Fruit fly (Drosophila melanogaster): ENCODE measurements around the gene CG43319.

CG43319 gene

dm6 chr3R:27688034-27688433 is 6.1 kb upstream of the CG43319 start, which contains the start of gene CG31055:
TSS of gene CG31055 (minus strand) at chr3R:27688134.
- no peak for TF ChIP-seq noc (tag; optimal IDR thresholded peaks at IDR 0.05)

DNA sequence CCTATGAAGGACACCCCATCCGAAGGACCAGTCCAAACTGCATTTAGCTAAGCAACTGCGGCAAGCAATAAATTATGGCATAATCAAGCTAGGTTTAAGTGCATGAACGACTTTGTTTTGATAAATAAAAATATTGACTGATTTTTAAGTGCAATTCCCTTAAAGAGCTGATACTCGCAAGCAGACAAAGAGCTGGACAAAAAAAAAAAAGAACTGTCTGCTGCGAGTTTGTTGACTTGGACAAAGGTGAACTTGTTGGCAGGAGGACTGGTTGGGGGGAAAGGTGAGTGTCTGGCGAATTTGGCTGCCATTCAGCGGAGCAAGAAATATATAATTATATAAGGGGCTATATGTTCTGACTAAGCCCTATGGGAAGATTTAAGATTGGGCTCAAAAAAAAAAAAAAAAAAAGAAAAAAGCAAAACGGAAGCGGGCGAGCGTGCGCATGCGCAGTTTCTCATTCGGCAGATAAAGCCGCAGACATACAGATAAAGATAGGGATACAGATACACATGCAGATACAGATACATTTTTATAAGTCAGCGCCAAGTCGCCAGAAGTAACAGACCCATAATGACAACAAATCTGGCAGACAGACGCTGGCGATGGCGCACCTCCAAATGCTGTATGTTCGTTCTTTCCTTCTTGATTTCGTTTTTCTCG is 1.3 kb upstream of the CG43319 start:
- no peak for TF ChIP-seq noc (tag; optimal IDR thresholded peaks at IDR 0.05)

DNA sequence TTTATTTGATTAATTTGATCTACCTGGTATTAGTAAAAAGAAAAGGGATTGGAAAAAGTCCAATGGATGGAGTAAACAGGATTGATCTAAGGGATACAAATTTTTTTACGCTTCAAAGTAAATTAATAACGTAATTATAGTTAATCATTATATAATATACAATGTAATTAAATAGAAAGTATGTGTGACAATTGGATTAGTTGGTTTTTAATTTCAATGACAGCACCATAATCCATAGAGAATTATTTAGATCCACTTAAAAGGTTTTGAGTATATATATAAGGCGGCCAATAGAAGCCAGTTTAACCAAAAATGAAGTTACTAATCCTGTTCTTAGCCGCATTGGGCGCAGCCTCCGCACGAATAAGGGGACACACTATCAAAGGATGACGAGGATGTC is 465 bp downstream of the CG43319 start, which contains the start of gene Acp98AB:
Gene Acp98AB (plus strand): TSS at position 301 of the 400 bp plus-strand sequence.
- no peak for TF ChIP-seq noc (tag; optimal IDR thresholded peaks at IDR 0.05)

dm6 chr3R:27695019-27695418 is 901 bp downstream of the CG43319 start, which contains the start of gene HSPBAP1:
TSS of gene HSPBAP1 (plus strand) at chr3R:27695235.
- TF ChIP-seq noc (tag; optimal IDR thresholded peaks at IDR 0.05), result no peak

dm6 chr3R:27699540-27700228 is 5.6 kb downstream of the CG43319 start, which contains the start of gene ALiX:
TSS of gene ALiX (minus strand) at chr3R:27700110.
- no peak for TF ChIP-seq noc (tag; optimal IDR thresholded peaks at IDR 0.05)

DNA sequence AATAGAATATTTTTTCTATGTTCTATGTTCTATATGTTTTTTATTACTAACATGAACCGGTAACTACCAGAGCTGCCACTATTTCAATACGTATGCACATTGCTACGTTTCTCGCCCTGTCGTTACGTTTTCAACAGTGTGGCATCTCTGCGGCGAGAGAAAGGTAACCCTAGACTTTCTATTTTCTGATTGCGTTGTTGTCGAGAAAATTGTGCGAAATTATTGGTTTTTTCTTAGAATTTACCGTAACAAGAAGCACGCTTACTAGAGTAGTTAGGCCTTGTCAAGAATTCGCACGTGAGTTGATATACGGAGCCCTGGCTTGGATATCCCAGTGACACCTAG is 6.1 kb downstream of the CG43319 start, which contains the start of gene btz:
Gene btz (plus strand): TSS at position 133 of the 345 bp plus-strand sequence.
- no peak for TF ChIP-seq noc (tag; optimal IDR thresholded peaks at IDR 0.05)

DNA sequence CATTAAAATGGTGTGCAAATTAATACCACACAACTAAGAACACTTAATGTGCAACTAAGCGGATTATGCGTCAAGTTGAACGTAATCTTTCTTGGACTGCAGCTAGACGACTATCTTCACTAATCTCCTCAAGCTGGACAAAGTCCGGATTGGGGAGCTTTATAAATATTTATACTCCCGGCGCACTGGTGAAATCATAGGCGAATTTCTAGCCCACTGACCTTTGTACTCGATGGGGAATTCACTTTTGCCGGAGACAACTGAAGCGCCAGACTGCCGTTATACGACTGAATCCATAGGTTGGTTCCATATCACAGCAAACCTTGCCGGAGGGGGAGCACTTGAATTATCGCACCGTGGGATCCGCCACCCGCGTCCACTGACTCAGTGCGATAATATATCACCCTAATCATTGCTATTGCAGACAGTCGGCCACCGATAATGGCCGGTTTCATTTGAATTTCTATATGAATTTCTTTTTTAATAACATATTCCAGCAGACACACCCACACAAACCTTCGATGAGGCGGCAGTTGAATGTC is 12.0 kb downstream of the CG43319 start:
- TF ChIP-seq noc (tag; optimal IDR thresholded peaks at IDR 0.05), result no peak

DNA sequence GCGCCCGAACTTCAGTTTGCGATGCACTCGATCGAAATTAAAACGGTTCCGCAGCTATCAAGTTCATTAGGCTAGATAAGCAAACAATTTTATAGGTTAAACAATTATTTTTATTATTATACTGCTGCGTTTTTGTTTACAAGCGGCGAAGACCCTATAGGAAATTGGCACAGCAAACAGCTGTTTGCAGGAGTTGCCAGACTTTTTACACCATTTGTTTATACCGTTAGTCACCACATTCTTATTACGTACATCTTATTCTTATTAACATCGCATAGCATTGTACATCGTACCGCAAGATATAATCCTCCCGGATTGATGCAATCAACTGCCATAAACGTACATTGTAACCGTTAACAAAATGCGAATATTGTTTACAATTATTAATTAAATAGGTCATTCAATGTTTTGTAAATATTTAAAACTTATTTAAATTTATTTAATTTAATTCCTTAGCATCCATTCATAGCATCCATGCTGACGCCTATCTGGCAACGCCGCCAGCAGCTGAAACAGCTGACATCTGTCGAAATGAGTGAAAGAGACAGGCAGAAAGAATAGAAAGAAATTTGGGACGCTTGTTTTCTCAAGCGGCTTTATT is 12.6 kb downstream of the CG43319 start, which contains the start of the genes CROT and CG12877:
Gene CROT (minus strand): TSS at position 171 of the 601 bp plus-strand sequence.
Gene CG12877 (plus strand): TSS at position 520 of the 601 bp plus-strand sequence.
- peak; percentile 73 for TF ChIP-seq noc (tag; optimal IDR thresholded peaks at IDR 0.05)

DNA sequence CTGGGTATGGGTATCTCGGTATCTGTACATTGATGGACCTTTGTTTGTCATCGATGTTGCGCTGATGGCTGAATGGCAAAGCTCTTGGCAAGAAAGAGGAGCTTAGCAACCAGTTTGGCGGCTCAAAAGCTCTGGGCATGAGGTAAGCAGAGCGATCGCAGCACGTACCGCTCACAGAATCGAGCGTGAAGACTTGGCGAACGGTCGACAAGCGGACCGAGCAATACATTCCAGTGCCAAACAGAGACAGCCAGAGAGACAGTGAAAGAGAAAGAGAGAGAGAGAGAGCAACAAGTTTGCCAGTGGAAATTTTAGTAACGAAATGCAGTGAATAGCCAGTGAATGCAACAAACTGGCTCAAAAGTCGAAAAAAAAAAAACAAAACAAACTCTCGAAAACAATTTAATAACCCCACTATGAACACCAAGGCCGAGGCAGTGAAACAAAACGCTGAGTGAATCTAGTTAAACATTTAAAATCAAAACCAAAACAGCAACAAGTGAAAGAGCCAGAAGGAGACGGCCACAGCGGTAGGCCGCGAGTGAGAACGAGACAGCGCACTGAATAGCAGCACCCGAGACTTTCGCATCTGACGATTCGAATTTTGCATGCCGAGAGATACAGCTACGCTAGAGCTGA is 42.4 kb downstream of the CG43319 start, which contains the start of gene Ets98B:
Gene Ets98B (plus strand): TSS at position 172 of the 639 bp plus-strand sequence.
- TF ChIP-seq noc (tag; optimal IDR thresholded peaks at IDR 0.05), result no peak

dm6 chr3R:27737038-27737437 is 42.9 kb downstream of the CG43319 start:
- no peak for TF ChIP-seq noc (tag; optimal IDR thresholded peaks at IDR 0.05)

DNA sequence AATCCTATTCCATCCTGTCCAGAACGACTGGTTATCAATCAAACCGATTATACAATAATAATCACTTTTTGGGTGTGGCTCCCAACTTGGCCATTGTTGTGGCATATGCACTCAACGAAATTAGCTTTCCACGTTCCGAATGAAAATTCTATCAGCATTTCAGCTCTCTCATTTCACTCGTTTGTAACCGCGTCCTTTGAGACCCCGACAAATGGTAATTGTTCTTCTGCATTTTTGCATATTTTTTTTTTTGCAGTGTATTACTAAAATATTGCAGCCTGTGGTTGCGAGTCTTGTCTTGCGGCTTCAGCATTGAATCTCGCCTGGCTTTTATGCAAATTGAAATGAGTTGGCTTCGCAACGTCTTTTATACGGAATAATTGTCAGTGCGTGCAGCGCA is 44.2 kb downstream of the CG43319 start:
- TF ChIP-seq noc (tag; optimal IDR thresholded peaks at IDR 0.05), result no peak

DNA sequence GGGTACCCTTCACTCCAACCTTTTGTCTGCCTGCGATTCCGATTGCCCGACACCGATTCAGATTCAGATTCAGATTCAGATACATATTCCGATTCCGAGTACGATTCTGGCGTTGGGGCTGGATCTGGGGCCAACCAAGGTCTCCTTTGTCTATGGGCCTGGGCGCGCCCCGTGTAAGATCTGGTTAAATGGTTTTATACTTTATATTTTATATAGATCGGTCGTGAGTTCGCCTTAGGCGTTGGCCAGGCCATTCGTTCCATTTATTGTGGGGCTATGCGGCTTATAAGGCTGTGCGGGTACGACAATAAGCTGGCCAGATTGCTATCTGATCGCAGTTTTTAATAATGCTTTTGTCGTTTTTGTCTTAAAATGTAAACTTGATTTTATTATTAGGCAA is 45.9 kb downstream of the CG43319 start:
- TF ChIP-seq noc (tag; optimal IDR thresholded peaks at IDR 0.05), result no peak

DNA sequence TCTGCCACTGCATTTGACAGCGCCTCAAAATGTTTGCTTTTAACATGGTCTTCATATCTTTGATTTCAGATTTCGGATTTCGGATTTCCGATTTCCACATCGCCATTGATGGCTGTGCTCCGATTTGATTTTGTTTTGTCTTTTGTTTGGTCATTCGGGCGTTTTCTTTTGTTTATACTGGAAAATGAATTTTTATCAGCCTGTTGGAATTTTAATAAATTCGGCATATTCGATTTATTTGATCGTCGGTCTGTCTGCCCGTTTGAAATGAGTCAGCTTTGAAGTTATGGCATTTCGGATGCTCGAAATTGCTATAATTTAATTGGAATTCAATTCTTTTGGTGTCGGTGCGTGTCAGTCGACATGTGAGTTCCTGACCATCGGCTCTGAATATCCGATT is 46.6 kb downstream of the CG43319 start:
- no peak for TF ChIP-seq noc (tag; optimal IDR thresholded peaks at IDR 0.05)

Data from whole organism, larva.